Worm (Caenorhabditis elegans): ENCODE results near the gene acr-15.

The acr-15 gene

ce11 chrV:8601420-8601819 is 48.9 kb downstream of the acr-15 start, which contains the start of gene F41E6.8:
TSS of gene F41E6.8 (minus strand) at chrV:8601520.
- TF ChIP-seq xnd-1 (tag; optimal IDR thresholded peaks at IDR 0.05) (no peak), madf-8 (GFP tag; conservative IDR thresholded peaks at IDR 0.05) (no peak), nhr-27 (tag; optimal IDR thresholded peaks at IDR 0.05) (no peak), ets-4 (GFP tag; optimal IDR thresholded peaks at IDR 0.05) (no peak), hlh-26 (GFP tag; conservative IDR thresholded peaks at IDR 0.05) (no peak), sea-2 (GFP tag; IDR thresholded peaks at IDR 0.05) (no peak), D2030.7 (GFP tag; IDR thresholded peaks at IDR 0.05) (no peak), ama-1 (optimal IDR thresholded peaks at IDR 0.05) (no peak), ama-1 (GFP tag; optimal IDR thresholded peaks at IDR 0.05) (no peak), rpc-1 (optimal IDR thresholded peaks at IDR 0.05) (no peak), rpc-1 (tag; optimal IDR thresholded peaks at IDR 0.05) (no peak), bed-2 (GFP tag; IDR thresholded peaks at IDR 0.05) (no peak), C06A6.2 (GFP tag; conservative IDR thresholded peaks at IDR 0.05) (no peak), snpc-1.1 (tag; optimal IDR thresholded peaks at IDR 0.05; ENCODE audit: insufficient read depth) (no peak), ztf-22 (GFP tag; optimal IDR thresholded peaks at IDR 0.05) (no peak), Y56A3A.18 (GFP tag; IDR thresholded peaks at IDR 0.05) (no peak), cebp-1 (GFP tag; IDR thresholded peaks at IDR 0.05) (no peak), cebp-1 (tag; optimal IDR thresholded peaks at IDR 0.05) (no peak), lsy-27 (tag; optimal IDR thresholded peaks at IDR 0.05; ENCODE audit: borderline replicate concordance, insufficient read depth) (no peak), B0261.1 (tag; optimal IDR thresholded peaks at IDR 0.05) (no peak), sdz-38 (tag; optimal IDR thresholded peaks at IDR 0.05) (no peak), hsf-1 (GFP tag; IDR thresholded peaks at IDR 0.05) (no peak), tbx-9 (tag; optimal IDR thresholded peaks at IDR 0.05; ENCODE audit: borderline replicate concordance) (no peak)

DNA sequence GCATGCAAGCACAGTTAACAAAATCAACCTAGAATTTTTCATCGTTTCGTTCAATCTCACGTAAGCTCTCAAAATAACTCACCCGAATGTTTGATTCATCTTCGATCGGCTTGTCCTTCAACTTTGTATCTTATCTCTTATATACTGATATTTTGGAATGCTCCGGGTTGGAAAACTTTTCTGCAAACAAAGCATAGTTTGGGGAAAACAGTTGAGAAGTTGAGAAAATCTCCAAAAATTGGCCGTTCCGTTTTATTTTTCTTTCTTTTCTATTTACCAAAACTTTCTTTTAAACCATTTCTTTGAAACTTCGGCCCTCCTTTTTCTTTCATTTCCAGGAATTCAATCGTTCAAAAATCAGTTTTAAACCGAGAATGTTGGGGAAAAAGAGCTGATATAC is 50.1 kb downstream of the acr-15 start, which contains the start of gene F41E6.15:
Gene F41E6.15, minus strand, starts transcription at position 101 of the 400 bp plus-strand sequence.
- TF ChIP-seq egl-44 (GFP tag; IDR thresholded peaks at IDR 0.05) (no peak), ceh-91 (GFP tag; IDR thresholded peaks at IDR 0.05) (no peak), ztf-28 (GFP tag; IDR thresholded peaks at IDR 0.05) (no peak), ekl-4 (GFP tag; IDR thresholded peaks at IDR 0.05) (no peak), nhr-27 (tag; optimal IDR thresholded peaks at IDR 0.05) (no peak), hlh-26 (GFP tag; conservative IDR thresholded peaks at IDR 0.05) (no peak), dpff-1 (tag; optimal IDR thresholded peaks at IDR 0.05) (no peak), ztf-26 (tag; optimal IDR thresholded peaks at IDR 0.05) (no peak), tlf-1 (GFP tag; optimal IDR thresholded peaks at IDR 0.05) (no peak), T26A5.8 (tag; optimal IDR thresholded peaks at IDR 0.05) (no peak), zim-3 (tag; optimal IDR thresholded peaks at IDR 0.05) (no peak), F57A8.1 (GFP tag; optimal IDR thresholded peaks at IDR 0.05) (no peak)

ce11 chrV:8603272-8603671 is 50.8 kb downstream of the acr-15 start, which contains the start of gene F41E6.5:
TSS of gene F41E6.5 (plus strand) at chrV:8603480.
- TF ChIP-seq bed-2 (GFP tag; IDR thresholded peaks at IDR 0.05) = no peak
- peak; percentile 53 for TF ChIP-seq nhr-80 (tag; optimal IDR thresholded peaks at IDR 0.05)

All from whole organism, young adult.